Worm (Caenorhabditis elegans) whole organism, midembryonic: ENCODE data around the gene Y19D2B.2.

Experiments used
- T22C8.4 ChIP-seq: fragments of 200-800 bp; sonication (Bioruptor generic); IDR thresholded peaks from 2 replicates; pipeline ENCODE4 v1.3.6; 2022; ENCODE audit warnings: missing genetic modification characterization, missing compliant biosample characterization
- cog-1 ChIP-seq: sonication (generic microtip); optimal IDR thresholded peaks from 2 replicates; lab custom pipeline; 2016; ENCODE audit warnings: missing genetic modification characterization, missing compliant biosample characterization
- flt-1 ChIP-seq: fragments of 200-800 bp; sonication (Bioruptor generic); IDR thresholded peaks from 2 replicates; pipeline ENCODE4 v1.3.6; 2022; ENCODE audit warnings: missing genetic modification characterization, missing compliant biosample characterization
- klf-2 ChIP-seq: fragments of 200-800 bp; sonication (Bioruptor generic); conservative IDR thresholded peaks from 2 replicates; pipeline ENCODE4 v1.3.6; 2022; ENCODE audit warnings: missing genetic modification reagents, missing genetic modification characterization, missing compliant biosample characterization
- med-1 ChIP-seq: sonication (generic microtip); optimal IDR thresholded peaks from 2 replicates; lab custom pipeline; 2017; ENCODE audit warnings: missing genetic modification characterization, mild to moderate bottlenecking, missing compliant biosample characterization, antibody characterized with exemption, missing genetic modification reagents; ENCODE audit not compliant: insufficient read depth
- ref-1 ChIP-seq: fragments of 200-800 bp; sonication (Bioruptor generic); conservative IDR thresholded peaks from 2 replicates; pipeline ENCODE4 v1.3.6; 2022; ENCODE audit warnings: missing genetic modification reagents, missing genetic modification characterization, missing compliant biosample characterization
- tab-1 ChIP-seq: fragments of 200-800 bp; sonication (Bioruptor generic); IDR thresholded peaks from 2 replicates; pipeline ENCODE4 v1.3.6; 2022; ENCODE audit warnings: missing genetic modification characterization, missing compliant biosample characterization
- ztf-23 ChIP-seq: fragments of 200-800 bp; sonication (Bioruptor generic); IDR thresholded peaks from 2 replicates; pipeline ENCODE4 v1.3.6; 2022; ENCODE audit warnings: missing genetic modification reagents, missing genetic modification characterization, missing compliant biosample characterization
- ztf-29 ChIP-seq: fragments of 200-800 bp; sonication (Bioruptor generic); IDR thresholded peaks from 2 replicates; pipeline ENCODE4 v1.3.6; 2022; ENCODE audit warnings: missing genetic modification reagents, missing genetic modification characterization, missing compliant biosample characterization

The Y19D2B.2 gene

ce11 chrII:10923948-10924347 lies at the start of gene Y19D2B.2:
Gene Y19D2B.2 (plus strand): TSS chrII:10924248.
- no peak for TF ChIP-seq ztf-23 (GFP tag; lab: Robert Waterston, UW)

ce11 chrII:10880625-10881024 lies 43.4 kb upstream of the Y19D2B.2 start, which contains the start of gene lurp-1:
Gene lurp-1 (plus strand): TSS chrII:10880925.
- no peak for TF ChIP-seq cog-1 (tag; lab: Kevin White, UChicago)
- no peak for TF ChIP-seq ztf-29
- no peak for TF ChIP-seq ztf-23 (GFP tag; lab: Robert Waterston, UW)
- TF ChIP-seq T22C8.4 (GFP tag; lab: Robert Waterston, UW): no peak
- no peak for TF ChIP-seq flt-1 (GFP tag; lab: Robert Waterston, UW)
- no peak for TF ChIP-seq med-1 (GFP tag; lab: Kevin White, UChicago)
- no peak for TF ChIP-seq tab-1
- no peak for TF ChIP-seq ref-1 (GFP tag; lab: Robert Waterston, UW)
- TF ChIP-seq klf-2 (GFP tag; lab: Robert Waterston, UW): no peak

DNA sequence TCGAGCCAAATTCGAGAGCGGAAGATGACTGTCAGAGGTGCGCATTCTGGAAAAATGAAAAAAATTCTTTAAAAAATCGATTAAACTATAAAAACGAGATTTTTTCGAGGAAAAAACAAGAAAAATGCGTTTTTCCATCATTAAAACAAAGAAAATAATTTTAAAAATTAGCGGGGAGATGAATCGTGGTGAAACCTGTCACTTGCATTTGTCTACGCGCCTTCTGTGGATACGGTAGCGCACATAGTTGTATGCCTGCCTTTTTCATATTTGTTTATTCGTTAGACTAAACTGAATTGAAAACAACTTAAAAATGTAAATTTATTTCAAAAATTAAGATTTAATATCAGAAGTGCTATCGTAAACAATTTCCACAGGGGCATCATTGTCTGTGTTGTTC lies 39.7 kb upstream of the Y19D2B.2 start, which contains the start of gene egg-3:
egg-3 (minus strand) TSS at position 46 of the 400 bp plus-strand sequence.
- TF ChIP-seq med-1 (GFP tag; lab: Kevin White, UChicago): no peak
- no peak for TF ChIP-seq cog-1 (tag; lab: Kevin White, UChicago)
- no peak for TF ChIP-seq T22C8.4 (GFP tag; lab: Robert Waterston, UW)
- no peak for TF ChIP-seq flt-1 (GFP tag; lab: Robert Waterston, UW)
- no peak for TF ChIP-seq ref-1 (GFP tag; lab: Robert Waterston, UW)
- TF ChIP-seq tab-1: no peak
- TF ChIP-seq ztf-23 (GFP tag; lab: Robert Waterston, UW): no peak
- no peak for TF ChIP-seq ztf-29

ce11 chrII:10885250-10885649 lies 38.8 kb upstream of the Y19D2B.2 start:
- TF ChIP-seq med-1 (GFP tag; lab: Kevin White, UChicago) (no peak), ztf-29 (no peak), ref-1 (GFP tag; lab: Robert Waterston, UW) (no peak), flt-1 (GFP tag; lab: Robert Waterston, UW) (no peak), cog-1 (tag; lab: Kevin White, UChicago) (no peak), klf-2 (GFP tag; lab: Robert Waterston, UW) (no peak), T22C8.4 (GFP tag; lab: Robert Waterston, UW) (no peak), tab-1 (no peak), ztf-23 (GFP tag; lab: Robert Waterston, UW) (no peak)

DNA sequence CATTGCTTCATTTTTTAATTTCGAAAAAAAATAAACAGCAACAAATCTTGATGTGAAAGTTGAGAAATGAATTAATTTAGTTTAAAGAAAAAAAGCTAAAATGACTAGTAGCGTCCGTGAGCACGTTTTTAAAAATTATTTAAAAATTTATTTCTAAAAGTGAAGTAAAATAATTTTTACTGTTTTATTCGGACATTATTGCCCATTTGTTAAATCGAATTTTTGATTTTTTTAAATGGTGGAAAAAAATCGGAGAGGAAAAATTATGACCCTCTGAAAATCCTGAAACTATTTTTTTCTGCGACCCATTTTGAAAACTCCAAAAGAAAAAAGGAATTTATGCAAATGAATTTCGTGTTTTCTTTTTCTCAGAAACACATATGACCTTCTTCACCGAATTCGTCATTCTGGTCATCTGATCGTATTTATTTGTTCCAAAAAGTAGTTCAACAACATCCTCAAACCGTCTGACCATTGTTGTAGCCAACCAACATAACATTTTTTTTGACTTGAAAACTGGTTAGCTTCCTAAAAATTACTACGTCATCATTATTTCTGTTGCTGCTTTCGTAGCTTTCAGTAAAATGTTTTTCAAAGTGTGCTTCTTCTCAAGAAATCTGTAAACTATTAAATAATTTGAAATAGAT lies 38.1 kb upstream of the Y19D2B.2 start, which contains the start of gene F44F4.3:
F44F4.3 (minus strand) TSS at position 51 of the 647 bp plus-strand sequence.
- TF ChIP-seq klf-2 (GFP tag; lab: Robert Waterston, UW) (no peak), ztf-29 (no peak), ref-1 (GFP tag; lab: Robert Waterston, UW) (no peak), med-1 (GFP tag; lab: Kevin White, UChicago) (no peak), ztf-23 (GFP tag; lab: Robert Waterston, UW) (no peak), tab-1 (no peak), T22C8.4 (GFP tag; lab: Robert Waterston, UW) (no peak), flt-1 (GFP tag; lab: Robert Waterston, UW) (no peak), cog-1 (tag; lab: Kevin White, UChicago) (no peak)

DNA sequence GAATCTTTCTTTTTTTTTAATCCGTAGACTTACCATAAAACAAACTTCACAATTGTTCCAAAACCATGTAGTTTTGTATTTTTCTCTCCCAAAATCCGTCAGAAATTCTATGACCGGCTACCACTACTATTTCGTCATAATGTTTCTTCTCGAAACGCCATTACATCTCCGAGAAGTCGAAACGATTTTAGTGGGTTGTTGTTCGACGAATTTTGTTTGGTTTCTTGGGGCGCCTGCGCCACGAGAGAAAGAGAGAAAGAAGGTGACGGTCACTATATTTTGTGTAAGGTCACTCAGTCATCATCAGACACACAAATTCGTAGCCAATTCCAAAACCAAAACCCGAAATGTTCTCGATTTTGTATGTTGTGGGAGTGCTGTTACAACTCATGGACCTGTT lies 37.0 kb upstream of the Y19D2B.2 start:
- TF ChIP-seq flt-1 (GFP tag; lab: Robert Waterston, UW) (no peak), ref-1 (GFP tag; lab: Robert Waterston, UW) (no peak), med-1 (GFP tag; lab: Kevin White, UChicago) (no peak), cog-1 (tag; lab: Kevin White, UChicago) (no peak)

DNA sequence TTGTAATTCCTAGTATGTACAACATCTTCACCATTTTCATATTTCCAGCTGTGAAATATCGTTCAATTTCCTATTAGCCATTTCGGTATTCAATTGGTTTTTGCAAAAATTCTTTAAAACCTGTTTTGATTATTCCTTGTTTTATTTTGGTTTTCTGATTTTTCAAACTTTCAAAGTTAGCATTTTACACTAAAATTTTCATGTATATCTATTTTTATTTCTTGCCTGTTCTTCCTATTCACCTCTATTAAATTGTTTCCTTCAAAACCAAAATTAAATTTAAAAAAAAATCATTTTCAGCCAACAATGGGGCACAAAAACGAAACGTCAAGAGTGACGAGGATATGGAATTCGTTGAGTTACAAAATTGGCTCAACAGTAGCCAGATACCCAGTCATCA lies 35.1 kb upstream of the Y19D2B.2 start, which contains the start of gene ptr-8:
ptr-8 (plus strand) TSS at position 301 of the 400 bp plus-strand sequence.
- TF ChIP-seq cog-1 (tag; lab: Kevin White, UChicago) (no peak), ztf-23 (GFP tag; lab: Robert Waterston, UW) (no peak), klf-2 (GFP tag; lab: Robert Waterston, UW) (no peak), ref-1 (GFP tag; lab: Robert Waterston, UW) (no peak), tab-1 (no peak), ztf-29 (no peak), flt-1 (GFP tag; lab: Robert Waterston, UW) (no peak)

DNA sequence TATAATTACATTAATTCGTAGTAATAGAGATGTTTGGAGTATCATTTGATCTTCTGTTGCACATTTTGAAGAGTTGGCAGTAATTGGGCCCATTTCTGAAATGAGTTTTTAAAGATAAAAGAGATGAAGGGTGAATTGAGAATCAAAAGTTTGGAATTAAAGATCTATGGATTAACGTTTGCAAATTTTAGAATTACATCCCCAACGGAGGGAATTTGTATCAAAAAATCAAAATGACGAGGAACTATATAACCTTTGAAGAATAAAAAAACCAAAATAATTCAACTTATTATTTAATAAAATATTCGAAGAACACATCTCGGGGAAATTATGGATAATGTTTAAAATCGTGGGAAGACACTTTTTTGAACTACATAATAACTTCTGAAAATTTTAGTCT lies 29.1 kb upstream of the Y19D2B.2 start, which contains the start of gene sra-10:
sra-10 (minus strand) TSS at position 101 of the 400 bp plus-strand sequence.
- TF ChIP-seq ref-1 (GFP tag; lab: Robert Waterston, UW): no peak
- TF ChIP-seq T22C8.4 (GFP tag; lab: Robert Waterston, UW): no peak
- no peak for TF ChIP-seq flt-1 (GFP tag; lab: Robert Waterston, UW)
- TF ChIP-seq ztf-23 (GFP tag; lab: Robert Waterston, UW): no peak
- TF ChIP-seq med-1 (GFP tag; lab: Kevin White, UChicago): no peak
- TF ChIP-seq tab-1: no peak
- TF ChIP-seq cog-1 (tag; lab: Kevin White, UChicago): no peak
- no peak for TF ChIP-seq ztf-29
- TF ChIP-seq klf-2 (GFP tag; lab: Robert Waterston, UW): no peak

- TF ChIP-seq klf-2 (GFP tag; lab: Robert Waterston, UW) (no peak), T22C8.4 (GFP tag; lab: Robert Waterston, UW) (no peak), cog-1 (tag; lab: Kevin White, UChicago) (no peak), ref-1 (GFP tag; lab: Robert Waterston, UW) (no peak), flt-1 (GFP tag; lab: Robert Waterston, UW) (no peak), tab-1 (no peak), ztf-29 (no peak), med-1 (GFP tag; lab: Kevin White, UChicago) (no peak), ztf-23 (GFP tag; lab: Robert Waterston, UW) (no peak)
These were observed 28.1 kb upstream of the Y19D2B.2 start for ce11 chrII:10895959-10896358.
